Worm (Caenorhabditis elegans) whole organism, L3 larva: Measurements from ENCODE around the gene ins-5.

Source experiments
- aly-2 ChIP-seq: fragments of 150-350 bp; optimal IDR thresholded peaks from 2 replicates; lab custom pipeline; 2014; ENCODE audit warnings: missing biosample characterization, missing genetic modification characterization
- zag-1 ChIP-seq: fragments of 150-350 bp; optimal IDR thresholded peaks from 2 replicates; lab custom pipeline; 2014; ENCODE audit warnings: missing biosample characterization, missing genetic modification characterization

DNA sequence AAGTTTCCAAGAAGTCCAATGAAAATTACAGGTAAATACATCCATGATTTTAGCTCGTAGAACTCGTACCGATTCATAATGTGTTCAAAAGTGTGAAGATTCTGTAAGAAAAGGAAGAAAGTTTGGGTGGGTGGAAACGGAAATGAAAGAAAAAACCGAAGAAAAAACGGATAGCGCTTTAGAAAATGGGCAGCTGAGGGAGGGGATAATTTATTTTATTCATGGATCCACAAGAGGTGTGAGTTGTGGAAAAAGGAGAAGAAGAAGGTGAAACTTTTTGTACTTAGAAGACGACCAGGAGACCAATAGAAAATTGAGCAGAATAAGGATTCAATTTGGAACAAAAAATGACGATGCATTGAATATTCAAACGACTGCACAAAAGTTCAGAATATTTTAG is 33.7 kb downstream of the ins-5 start, which contains the start of gene frpr-16:
- TF ChIP-seq zag-1 (tag; lab: Kevin White, UChicago) (no peak), aly-2 (no peak)
